Worm (Caenorhabditis elegans) whole organism, young adult: ENCODE data around the gene clec-147.

Experiments used
- B0019.2 ChIP-seq: fragments of 200-800 bp; sonication (Bioruptor generic); conservative IDR thresholded peaks from 2 replicates; pipeline ENCODE4 v1.3.6; 2022; ENCODE audit warnings: missing genetic modification reagents, missing genetic modification characterization, missing compliant biosample characterization
- B0035.1 ChIP-seq: sonication (generic microtip); optimal IDR thresholded peaks from 2 replicates; lab custom pipeline; 2016; ENCODE audit warnings: missing genetic modification characterization, mild to moderate bottlenecking, missing compliant biosample characterization, missing genotype, missing genetic modification reagents
- B0336.3 ChIP-seq: fragments of 200-800 bp; sonication (Bioruptor generic); IDR thresholded peaks from 2 replicates; pipeline ENCODE4 v1.3.6; 2022; ENCODE audit warnings: missing genetic modification characterization, missing compliant biosample characterization
- F10E7.11 ChIP-seq: sonication (generic microtip); optimal IDR thresholded peaks from 2 replicates; lab custom pipeline; 2017; ENCODE audit warnings: mild to moderate bottlenecking, missing genetic modification characterization, moderate library complexity, missing compliant biosample characterization
- F33H1.4 ChIP-seq: fragments of 200-800 bp; sonication (Bioruptor generic); IDR thresholded peaks from 2 replicates; pipeline ENCODE4 v1.3.6; 2022; ENCODE audit warnings: missing genetic modification reagents, missing genetic modification characterization, missing compliant biosample characterization
- F49E8.2 ChIP-seq: sonication (generic microtip); optimal IDR thresholded peaks from 3 replicates; lab custom pipeline; 2017; ENCODE audit warnings: missing genetic modification characterization, mild to moderate bottlenecking, missing compliant biosample characterization, antibody characterized with exemption, moderate library complexity; ENCODE audit not compliant: insufficient read depth
- F57C9.4 ChIP-seq: sonication (generic microtip); optimal IDR thresholded peaks from 2 replicates; lab custom pipeline; 2017; ENCODE audit warnings: mild to moderate bottlenecking, missing genetic modification characterization, missing compliant biosample characterization
- T07F8.4 ChIP-seq: sonication (generic microtip); optimal IDR thresholded peaks from 2 replicates; lab custom pipeline; 2016; ENCODE audit warnings: mild to moderate bottlenecking, missing genetic modification characterization, moderate library complexity, missing compliant biosample characterization
- Y67H2A.10 ChIP-seq: fragments of 200-800 bp; sonication (Bioruptor generic); conservative IDR thresholded peaks from 2 replicates; pipeline ENCODE4 v1.3.6; 2022; ENCODE audit warnings: missing genetic modification reagents, missing genetic modification characterization, missing compliant biosample characterization
- Y79H2A.3 ChIP-seq: fragments of 200-800 bp; sonication (Bioruptor generic); conservative IDR thresholded peaks from 2 replicates; pipeline ENCODE4 v1.3.6; 2022; ENCODE audit warnings: missing genetic modification reagents, missing genetic modification characterization, missing compliant biosample characterization
- ama-1 ChIP-seq, 3 experiments: fragments of 150-350 bp in 1 of 3; sonication (generic microtip) in 2 of 3; optimal IDR thresholded peaks; 2 replicates each; lab custom pipeline; 2014 to 2018; ENCODE audit warnings: missing biosample characterization in 2 of 3, missing genetic modification characterization in 2 of 3, missing genetic modification reagents in 2 of 3
- aptf-2 ChIP-seq: fragments of 200-800 bp; sonication (Bioruptor generic); conservative IDR thresholded peaks from 2 replicates; pipeline ENCODE4 v1.3.6; 2022; ENCODE audit warnings: missing genetic modification reagents, missing genetic modification characterization, missing compliant biosample characterization
- aptf-3 ChIP-seq: fragments of 200-800 bp; sonication (Bioruptor generic); IDR thresholded peaks from 2 replicates; pipeline ENCODE4 v1.3.6; 2022; ENCODE audit warnings: missing genetic modification characterization, missing compliant biosample characterization
- attf-3 ChIP-seq: fragments of 200-800 bp; sonication (Bioruptor generic); conservative IDR thresholded peaks from 2 replicates; pipeline ENCODE4 v1.3.6; 2022; ENCODE audit warnings: missing genetic modification reagents, missing genetic modification characterization, missing compliant biosample characterization
- attf-6 ChIP-seq: fragments of 200-800 bp; sonication (Bioruptor generic); IDR thresholded peaks from 2 replicates; pipeline ENCODE4 v1.3.6; 2022; ENCODE audit warnings: missing genetic modification reagents, missing genetic modification characterization, missing compliant biosample characterization
- ceh-27 ChIP-seq: fragments of 200-800 bp; sonication (Bioruptor generic); optimal IDR thresholded peaks from 2 replicates; lab custom pipeline; 2018; ENCODE audit warnings: mild to moderate bottlenecking, missing genetic modification characterization, moderate library complexity, missing compliant biosample characterization
- ceh-58 ChIP-seq: fragments of 200-800 bp; sonication (Bioruptor generic); IDR thresholded peaks from 2 replicates; pipeline ENCODE4 v1.3.6; 2022; ENCODE audit warnings: missing genetic modification characterization, missing compliant biosample characterization
- die-1 ChIP-seq: sonication (generic microtip); optimal IDR thresholded peaks from 2 replicates; lab custom pipeline; 2016; ENCODE audit warnings: missing genotype, mild to moderate bottlenecking, missing genetic modification characterization, missing compliant biosample characterization
- ekl-4 ChIP-seq: fragments of 200-800 bp; sonication (Bioruptor generic); IDR thresholded peaks from 2 replicates; pipeline ENCODE4 v1.3.6; 2022; ENCODE audit warnings: missing genetic modification reagents, missing genetic modification characterization, missing compliant biosample characterization
- hmg-1.2 ChIP-seq: fragments of 200-800 bp; sonication (Bioruptor generic); IDR thresholded peaks from 2 replicates; pipeline ENCODE4 v1.3.6; 2022; ENCODE audit warnings: missing genetic modification reagents, missing genetic modification characterization, missing compliant biosample characterization
- hrde-1 ChIP-seq: sonication (generic microtip); optimal IDR thresholded peaks from 2 replicates; lab custom pipeline; 2016; ENCODE audit warnings: missing genetic modification characterization, mild to moderate bottlenecking, missing compliant biosample characterization, moderate library complexity, missing genotype, missing genetic modification reagents, borderline replicate concordance
- let-526 ChIP-seq: fragments of 200-800 bp; sonication (Bioruptor generic); IDR thresholded peaks from 2 replicates; pipeline ENCODE4 v1.3.6; 2022; ENCODE audit warnings: missing genetic modification reagents, missing genetic modification characterization, missing compliant biosample characterization
- let-607 ChIP-seq, 2 experiments: fragments of 200-800 bp in 1 of 2; sonication (Bioruptor generic) in 1 of 2; sonication (generic microtip) in 1 of 2; optimal IDR thresholded peaks; 2 replicates each; lab custom pipeline; 2016 to 2018; ENCODE audit warnings: mild to moderate bottlenecking in 2 of 2, missing compliant biosample characterization in 2 of 2, missing genetic modification characterization in 2 of 2, moderate library complexity in 2 of 2, missing genotype in 1 of 2
- lin-26 ChIP-seq: fragments of 200-800 bp; sonication (Bioruptor generic); IDR thresholded peaks from 2 replicates; pipeline ENCODE4 v1.3.6; 2022; ENCODE audit warnings: missing genetic modification reagents, missing genetic modification characterization, missing compliant biosample characterization
- lin-35 ChIP-seq, 3 experiments: fragments of 150-350 bp in 2 of 3; sonication (generic microtip) in 1 of 3; optimal IDR thresholded peaks; 2 replicates each; lab custom pipeline; 2014 to 2018; ENCODE audit warnings: missing biosample characterization in 3 of 3, missing genetic modification characterization in 3 of 3, missing genetic modification reagents in 3 of 3
- madf-10 ChIP-seq: sonication (generic microtip); optimal IDR thresholded peaks from 2 replicates; lab custom pipeline; 2016; ENCODE audit warnings: mild to moderate bottlenecking, missing genetic modification characterization, missing compliant biosample characterization
- madf-6 ChIP-seq: fragments of 200-800 bp; sonication (Bioruptor generic); IDR thresholded peaks from 2 replicates; pipeline ENCODE4 v1.3.6; 2022; ENCODE audit warnings: missing genetic modification reagents, missing genetic modification characterization, missing compliant biosample characterization
- mcd-1 ChIP-seq: fragments of 200-800 bp; sonication (Bioruptor generic); IDR thresholded peaks from 2 replicates; pipeline ENCODE4 v1.3.6; 2022; ENCODE audit warnings: missing genetic modification reagents, missing genetic modification characterization, missing compliant biosample characterization
- mes-4 ChIP-seq: sonication (generic microtip); optimal IDR thresholded peaks from 2 replicates; lab custom pipeline; 2016; ENCODE audit warnings: missing genotype, missing genetic modification characterization, missing compliant biosample characterization
- mxl-1 ChIP-seq: sonication (generic microtip); optimal IDR thresholded peaks from 2 replicates; lab custom pipeline; 2016; ENCODE audit warnings: missing genetic modification characterization, missing compliant biosample characterization
- nfya-2 ChIP-seq: fragments of 200-800 bp; sonication (Bioruptor generic); IDR thresholded peaks from 2 replicates; pipeline ENCODE4 v1.3.6; 2022; ENCODE audit warnings: missing genetic modification reagents, missing genetic modification characterization, missing compliant biosample characterization
- nfyb-1 ChIP-seq: fragments of 200-800 bp; sonication (Bioruptor generic); IDR thresholded peaks from 2 replicates; pipeline ENCODE4 v1.3.6; 2022; ENCODE audit warnings: missing genetic modification reagents, missing genetic modification characterization, missing compliant biosample characterization
- nhr-120 ChIP-seq: fragments of 200-800 bp; sonication (Bioruptor generic); IDR thresholded peaks from 2 replicates; pipeline ENCODE4 v1.3.6; 2022; ENCODE audit warnings: missing genetic modification characterization, missing compliant biosample characterization
- nhr-27 ChIP-seq: fragments of 200-800 bp; sonication (Bioruptor generic); optimal IDR thresholded peaks from 2 replicates; lab custom pipeline; 2018; ENCODE audit warnings: mild to moderate bottlenecking, missing genetic modification characterization, moderate library complexity, missing compliant biosample characterization
- rpc-1 ChIP-seq, 2 experiments: fragments of 150-350 bp in 1 of 2; sonication (generic microtip) in 1 of 2; optimal IDR thresholded peaks; 2 replicates each; lab custom pipeline; 2014 to 2018; ENCODE audit warnings: missing biosample characterization in 1 of 2, missing genetic modification characterization in 1 of 2, missing genetic modification reagents in 1 of 2, missing genotype in 1 of 2
- sdz-38 ChIP-seq: sonication (generic microtip); optimal IDR thresholded peaks from 2 replicates; lab custom pipeline; 2016; ENCODE audit warnings: missing genotype, missing genetic modification characterization, missing compliant biosample characterization
- sea-2 ChIP-seq: fragments of 200-800 bp; sonication (Bioruptor generic); IDR thresholded peaks from 2 replicates; pipeline ENCODE4 v1.3.6; 2022; ENCODE audit warnings: missing genetic modification characterization, missing compliant biosample characterization
- snpc-3.4 ChIP-seq: sonication (generic microtip); optimal IDR thresholded peaks from 2 replicates; lab custom pipeline; 2017; ENCODE audit warnings: missing genetic modification characterization, mild to moderate bottlenecking, missing compliant biosample characterization, antibody characterized with exemption, moderate library complexity, missing genotype, missing genetic modification reagents
- somi-1 ChIP-seq: fragments of 200-800 bp; sonication (Bioruptor generic); optimal IDR thresholded peaks from 2 replicates; lab custom pipeline; 2018; ENCODE audit warnings: mild to moderate bottlenecking, missing genetic modification characterization, missing compliant biosample characterization
- tbx-9 ChIP-seq: sonication (generic microtip); optimal IDR thresholded peaks from 2 replicates; lab custom pipeline; 2016; ENCODE audit warnings: borderline replicate concordance, missing genetic modification characterization, inconsistent platforms, missing compliant biosample characterization
- unc-130 ChIP-seq: sonication (generic microtip); optimal IDR thresholded peaks from 2 replicates; lab custom pipeline; 2016; ENCODE audit warnings: missing genetic modification reagents, missing genetic modification characterization, missing compliant biosample characterization
- unc-62 ChIP-seq: fragments of 150-350 bp; optimal IDR thresholded peaks from 2 replicates; lab custom pipeline; 2014; ENCODE audit warnings: missing biosample characterization, missing genetic modification reagents, missing genetic modification characterization
- ztf-22 ChIP-seq: fragments of 200-800 bp; sonication (Bioruptor generic); optimal IDR thresholded peaks from 2 replicates; lab custom pipeline; 2018; ENCODE audit warnings: mild to moderate bottlenecking, missing genetic modification characterization, moderate library complexity, missing compliant biosample characterization
- ztf-3 ChIP-seq: fragments of 200-800 bp; sonication (Bioruptor generic); optimal IDR thresholded peaks from 2 replicates; lab custom pipeline; 2018; ENCODE audit warnings: mild to moderate bottlenecking, missing genetic modification characterization, missing compliant biosample characterization

Gene clec-147

DNA sequence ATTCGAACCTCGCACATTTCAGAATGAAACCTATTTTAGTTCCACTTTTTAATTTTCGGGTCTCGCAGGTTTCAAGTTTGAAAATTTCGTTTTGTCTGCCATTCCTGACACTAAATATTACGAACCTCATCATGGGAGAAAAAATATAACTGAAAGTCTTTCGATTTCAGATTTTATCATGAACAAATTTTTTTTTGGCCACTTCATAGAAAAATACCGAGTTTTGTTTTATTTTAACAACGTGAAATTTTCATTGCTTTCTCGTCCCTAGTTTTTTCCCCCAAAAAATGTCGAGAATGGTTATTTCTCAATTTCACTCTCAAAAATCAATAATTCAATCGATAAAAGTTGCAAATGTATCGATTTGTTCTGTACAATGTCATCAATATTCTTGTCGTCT lies 41.1 kb upstream of the clec-147 start, which contains the start of gene C01G12.9:
TSS of gene C01G12.9 (plus strand) at position 301 of the 400 bp plus-strand sequence.
- TF ChIP-seq die-1 (no peak), hmg-1.2 (GFP tag; lab: Robert Waterston, UW) (no peak), ekl-4 (GFP tag; lab: Robert Waterston, UW) (no peak), somi-1 (GFP tag; lab: Kevin White, UChicago) (no peak), F10E7.11 (tag; lab: Kevin White, UChicago) (no peak), sea-2 (GFP tag; lab: Robert Waterston, UW) (no peak), B0019.2 (GFP tag; lab: Robert Waterston, UW) (no peak), rpc-1 (optimal IDR thresholded peaks at IDR 0.05; lab: Kevin White, UChicago) (no peak), rpc-1 (tag; optimal IDR thresholded peaks at IDR 0.05; lab: Kevin White, UChicago) (no peak), madf-6 (GFP tag; lab: Robert Waterston, UW) (no peak), hrde-1 (tag; lab: Kevin White, UChicago) (no peak), F57C9.4 (tag; lab: Kevin White, UChicago) (no peak), F49E8.2 (tag; lab: Kevin White, UChicago) (no peak), ceh-58 (GFP tag; lab: Robert Waterston, UW) (no peak), ama-1 (optimal IDR thresholded peaks at IDR 0.05; lab: Kevin White, UChicago) (no peak), ama-1 (GFP tag; optimal IDR thresholded peaks at IDR 0.05; lab: Kevin White, UChicago) (no peak), Y79H2A.3 (no peak)

DNA sequence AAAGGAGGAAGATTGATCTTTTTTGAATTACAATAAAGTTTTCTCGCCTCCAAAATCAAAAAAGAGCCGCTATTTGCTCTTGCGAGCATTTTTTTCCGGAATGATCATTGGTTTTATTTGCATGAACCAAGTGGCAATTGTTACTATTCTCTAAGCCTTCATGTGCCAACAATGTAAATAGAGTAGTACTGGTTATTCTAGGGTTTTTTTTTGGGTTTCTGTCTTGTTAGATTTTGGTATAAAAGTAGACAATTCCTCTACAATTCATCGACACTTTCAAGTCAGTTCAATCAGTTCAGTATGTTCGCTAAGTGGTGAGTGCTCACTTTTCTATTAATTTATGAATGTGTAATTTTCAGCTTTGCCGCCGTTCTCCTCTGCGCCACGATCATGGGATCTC lies 40.4 kb upstream of the clec-147 start, which contains the start of gene nspb-7:
TSS of gene nspb-7 (plus strand) at position 301 of the 400 bp plus-strand sequence.
- TF ChIP-seq B0336.3 (GFP tag; lab: Robert Waterston, UW): no peak
- no peak for TF ChIP-seq tbx-9
- no peak for TF ChIP-seq F33H1.4 (GFP tag; lab: Robert Waterston, UW)
- no peak for TF ChIP-seq sea-2 (GFP tag; lab: Robert Waterston, UW)
- TF ChIP-seq ztf-22 (GFP tag; lab: Kevin White, UChicago): no peak
- no peak for TF ChIP-seq Y67H2A.10 (GFP tag; lab: Robert Waterston, UW)
- TF ChIP-seq lin-26 (GFP tag; lab: Robert Waterston, UW): no peak
- TF ChIP-seq nhr-120 (GFP tag; lab: Robert Waterston, UW): no peak
- no peak for TF ChIP-seq nhr-27
- no peak for TF ChIP-seq nfya-2
- TF ChIP-seq T07F8.4 (tag; lab: Kevin White, UChicago): no peak
- no peak for TF ChIP-seq nfyb-1 (GFP tag; lab: Robert Waterston, UW)
- no peak for TF ChIP-seq let-526 (GFP tag; lab: Robert Waterston, UW)
- no peak for TF ChIP-seq ceh-58 (GFP tag; lab: Robert Waterston, UW)

DNA sequence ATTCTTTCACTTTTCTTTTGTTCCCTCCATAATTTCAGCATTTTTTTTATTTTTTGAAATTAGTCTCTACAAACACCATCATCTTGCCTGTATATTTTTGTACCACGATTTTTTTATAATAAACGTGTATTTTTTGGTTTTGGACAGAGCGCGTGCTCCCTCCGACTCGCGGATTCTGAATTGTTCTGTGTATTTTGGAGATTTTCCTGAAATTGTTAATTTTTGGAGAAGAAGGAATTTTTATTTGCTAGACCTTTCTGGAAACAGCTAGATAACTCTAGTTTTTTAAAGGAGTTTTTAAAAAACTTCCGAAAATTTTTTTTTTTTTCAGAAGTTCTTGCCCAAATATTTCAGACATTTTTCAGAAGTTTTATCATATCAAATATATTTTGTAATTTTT lies 38.8 kb upstream of the clec-147 start, which contains the start of gene C01G12.13:
TSS of gene C01G12.13 (plus strand) at position 301 of the 400 bp plus-strand sequence.
- no peak for TF ChIP-seq sdz-38 (tag; lab: Kevin White, UChicago)
- no peak for TF ChIP-seq B0035.1 (tag; lab: Kevin White, UChicago)
- no peak for TF ChIP-seq mxl-1
- TF ChIP-seq snpc-3.4 (tag; lab: Kevin White, UChicago): no peak
- TF ChIP-seq mes-4 (tag; lab: Kevin White, UChicago): no peak
- no peak for TF ChIP-seq nfyb-1 (GFP tag; lab: Robert Waterston, UW)
- no peak for TF ChIP-seq Y67H2A.10 (GFP tag; lab: Robert Waterston, UW)
- no peak for TF ChIP-seq unc-130 (GFP tag; lab: Kevin White, UChicago)
- no peak for TF ChIP-seq let-607 (tag; optimal IDR thresholded peaks at IDR 0.05; lab: Kevin White, UChicago)
- TF ChIP-seq attf-3 (GFP tag; lab: Robert Waterston, UW): no peak
- no peak for TF ChIP-seq madf-10
- TF ChIP-seq unc-62 (GFP tag; lab: Kevin White, UChicago): no peak
- TF ChIP-seq lin-35 (GFP tag; optimal IDR thresholded peaks at IDR 0.05; lab: Kevin White, UChicago): no peak
- no peak for TF ChIP-seq aptf-3
- no peak for TF ChIP-seq ceh-27 (GFP tag; lab: Kevin White, UChicago)
- no peak for TF ChIP-seq die-1
- TF ChIP-seq aptf-2 (GFP tag; lab: Robert Waterston, UW): no peak
- no peak for TF ChIP-seq mcd-1 (GFP tag; lab: Robert Waterston, UW)
- TF ChIP-seq attf-6 (GFP tag; lab: Robert Waterston, UW): no peak
- TF ChIP-seq ztf-3 (GFP tag; lab: Kevin White, UChicago): no peak
